Fruit fly (Drosophila melanogaster) whole organism: ENCODE results near the gene CG18266.

Source experiments
- CG8478 ChIP-seq: fragments of >200 bp; optimal IDR thresholded peaks from 2 replicates; lab custom pipeline; 2018; ENCODE audit warnings: inconsistent platforms
- psq ChIP-seq: fragments of >200 bp; optimal IDR thresholded peaks from 2 replicates; lab custom pipeline; 2017
- usp ChIP-seq: fragments of >200 bp; optimal IDR thresholded peaks from 2 replicates; lab custom pipeline; 2017; ENCODE audit warnings: missing biosample characterization, missing genetic modification characterization, mixed read lengths

DNA sequence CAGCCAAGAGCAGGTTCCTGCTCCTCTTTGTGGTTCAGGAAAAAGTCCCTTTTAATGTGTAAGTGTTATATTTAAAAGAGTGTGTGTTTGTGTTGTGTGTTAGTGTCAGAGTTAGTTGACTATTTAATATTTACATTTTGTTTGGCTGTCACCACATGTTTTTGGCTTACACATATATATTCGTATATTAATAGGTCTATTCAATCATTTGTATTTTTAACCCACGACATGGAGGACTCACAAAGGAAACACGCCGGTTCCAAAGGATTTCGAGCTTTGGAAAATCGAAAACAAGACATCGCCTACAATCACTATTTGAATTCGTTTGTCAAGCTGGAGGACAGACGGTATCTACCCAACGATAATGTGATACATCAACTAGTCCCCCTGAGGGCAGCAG, 42.9 kb upstream of the CG18266 start, which contains the start of the genes CG14013 and CG14017:
- no peak for TF ChIP-seq CG8478
- no peak for TF ChIP-seq psq (lab: Kevin White, UChicago)
- no peak for TF ChIP-seq usp (GFP tag; lab: Kevin White, UChicago)
